Worm (Caenorhabditis elegans) whole organism, mixed stage, embryonic: Measurements from ENCODE around the gene ZC262.13.

Experiments
- M03D4.4 ChIP-seq: sonication (generic microtip); optimal IDR thresholded peaks from 2 replicates; lab custom pipeline; 2017; ENCODE audit warnings: mild to moderate bottlenecking, missing genetic modification characterization, missing compliant biosample characterization
- bed-3 ChIP-seq: fragments of 200-800 bp; sonication (Bioruptor generic); optimal IDR thresholded peaks from 3 replicates; lab custom pipeline; 2018; ENCODE audit warnings: mild to moderate bottlenecking, missing genetic modification characterization, moderate library complexity, missing compliant biosample characterization
- blmp-1 ChIP-seq: fragments of 150-350 bp; optimal IDR thresholded peaks from 2 replicates; lab custom pipeline; 2014; ENCODE audit warnings: missing biosample characterization, missing genetic modification characterization
- ceh-39 ChIP-seq: fragments of 150-350 bp; optimal IDR thresholded peaks from 2 replicates; lab custom pipeline; 2014; ENCODE audit warnings: missing biosample characterization, missing genetic modification characterization
- ceh-83 ChIP-seq: fragments of 200-800 bp; sonication (Bioruptor generic); optimal IDR thresholded peaks from 2 replicates; lab custom pipeline; 2018; ENCODE audit warnings: mild to moderate bottlenecking, missing genetic modification characterization, missing compliant biosample characterization
- ces-1 ChIP-seq: fragments of 150-350 bp; optimal IDR thresholded peaks from 2 replicates; lab custom pipeline; 2014; ENCODE audit warnings: missing biosample characterization, missing genetic modification reagents, missing genetic modification characterization
- cnd-1 ChIP-seq: fragments of 200-800 bp; sonication (Bioruptor generic); optimal IDR thresholded peaks from 2 replicates; lab custom pipeline; 2018; ENCODE audit warnings: mild to moderate bottlenecking, missing genetic modification characterization, missing compliant biosample characterization
- drap-1 ChIP-seq: fragments of 200-800 bp; sonication (Bioruptor generic); optimal IDR thresholded peaks from 3 replicates; lab custom pipeline; 2018; ENCODE audit warnings: mild to moderate bottlenecking, missing genetic modification characterization, missing compliant biosample characterization
- elt-1 ChIP-seq: sonication (generic microtip); optimal IDR thresholded peaks from 2 replicates; lab custom pipeline; 2017; ENCODE audit warnings: missing genetic modification characterization, mild to moderate bottlenecking, missing compliant biosample characterization, antibody characterized with exemption, moderate library complexity, borderline replicate concordance; ENCODE audit not compliant: insufficient read depth
- elt-3 ChIP-seq: fragments of 150-350 bp; optimal IDR thresholded peaks from 2 replicates; lab custom pipeline; 2014; ENCODE audit warnings: missing biosample characterization, missing genetic modification characterization
- flh-1 ChIP-seq: fragments of 200-800 bp; sonication (Bioruptor generic); optimal IDR thresholded peaks from 2 replicates; lab custom pipeline; 2018; ENCODE audit warnings: mild to moderate bottlenecking, missing genetic modification characterization, moderate library complexity, missing compliant biosample characterization
- ham-2 ChIP-seq: fragments of 200-800 bp; sonication (Bioruptor generic); optimal IDR thresholded peaks from 2 replicates; lab custom pipeline; 2018; ENCODE audit warnings: mild to moderate bottlenecking, missing genetic modification characterization, missing compliant biosample characterization
- hlh-1 ChIP-seq: fragments of 150-350 bp; optimal IDR thresholded peaks from 2 replicates; lab custom pipeline; 2014; ENCODE audit warnings: missing biosample characterization, missing genetic modification reagents, missing genetic modification characterization
- lin-13 ChIP-seq: fragments of 150-350 bp; optimal IDR thresholded peaks from 2 replicates; lab custom pipeline; 2014; ENCODE audit warnings: missing biosample characterization, missing genetic modification characterization
- lsy-2 ChIP-seq: fragments of 150-350 bp; optimal IDR thresholded peaks from 2 replicates; lab custom pipeline; 2014; ENCODE audit warnings: missing biosample characterization, missing genetic modification characterization
- mab-5 ChIP-seq: fragments of 150-350 bp; optimal IDR thresholded peaks from 2 replicates; lab custom pipeline; 2014; ENCODE audit warnings: missing biosample characterization, missing genetic modification characterization
- mls-2 ChIP-seq: sonication (generic microtip); optimal IDR thresholded peaks from 2 replicates; lab custom pipeline; 2016; ENCODE audit warnings: mild to moderate bottlenecking, missing genetic modification characterization, moderate library complexity, missing compliant biosample characterization
- nhr-12 ChIP-seq: fragments of 150-350 bp; optimal IDR thresholded peaks from 2 replicates; lab custom pipeline; 2014; ENCODE audit warnings: missing biosample characterization, missing genetic modification characterization
- nhr-2 ChIP-seq: fragments of 150-350 bp; optimal IDR thresholded peaks from 2 replicates; lab custom pipeline; 2014; ENCODE audit warnings: missing biosample characterization, missing genetic modification characterization
- nhr-237 ChIP-seq: fragments of 150-350 bp; optimal IDR thresholded peaks from 2 replicates; lab custom pipeline; 2014; ENCODE audit warnings: missing biosample characterization, missing genetic modification characterization
- pha-4 ChIP-seq: fragments of 150-350 bp; optimal IDR thresholded peaks from 2 replicates; lab custom pipeline; 2018; ENCODE audit warnings: missing biosample characterization, missing genetic modification reagents, missing genetic modification characterization
- snpc-4 ChIP-seq: fragments of 150-350 bp; optimal IDR thresholded peaks from 2 replicates; lab custom pipeline; 2014; ENCODE audit warnings: missing biosample characterization, missing genetic modification characterization
- sptf-1 ChIP-seq: sonication (generic microtip); optimal IDR thresholded peaks from 2 replicates; lab custom pipeline; 2017; ENCODE audit warnings: mild to moderate bottlenecking, missing genetic modification characterization, moderate library complexity, missing compliant biosample characterization
- unc-120 ChIP-seq: sonication (generic microtip); optimal IDR thresholded peaks from 2 replicates; lab custom pipeline; 2017; ENCODE audit warnings: missing genetic modification characterization, missing compliant biosample characterization; ENCODE audit not compliant: poor library complexity, severe bottlenecking
- unc-39 ChIP-seq: fragments of 150-350 bp; optimal IDR thresholded peaks from 2 replicates; lab custom pipeline; 2014; ENCODE audit warnings: missing biosample characterization, missing genetic modification characterization
- unc-62 ChIP-seq: fragments of 150-350 bp; optimal IDR thresholded peaks from 2 replicates; lab custom pipeline; 2014; ENCODE audit warnings: missing biosample characterization, missing genetic modification reagents, missing genetic modification characterization
- zip-8 ChIP-seq: fragments of 150-350 bp; optimal IDR thresholded peaks from 2 replicates; lab custom pipeline; 2014; ENCODE audit warnings: missing biosample characterization, missing genetic modification characterization
- ztf-11 ChIP-seq: fragments of 150-350 bp; optimal IDR thresholded peaks from 2 replicates; lab custom pipeline; 2014; ENCODE audit warnings: missing biosample characterization, missing genetic modification characterization

ZC262.13 gene

ce11 chrIII:8298216-8298920 lies 27.6 kb upstream of the ZC262.13 start:
- TF ChIP-seq hlh-1 (tag; lab: Kevin White, UChicago) (no peak), unc-62 (peak; percentile 3), ces-1 (GFP tag; lab: Kevin White, UChicago) (no peak), mab-5 (tag; lab: Kevin White, UChicago) (no peak), sptf-1 (tag; lab: Kevin White, UChicago) (peak; percentile 35), cnd-1 (tag; lab: Kevin White, UChicago) (peak; percentile 79), nhr-2 (tag; lab: Kevin White, UChicago) (peak; percentile 90), ham-2 (GFP tag; lab: Kevin White, UChicago) (no peak), zip-8 (tag; lab: Kevin White, UChicago) (peak; percentile 93), mls-2 (tag; lab: Kevin White, UChicago) (peak; percentile 24)

ce11 chrIII:8299078-8299587 lies 26.9 kb upstream of the ZC262.13 start:
- TF ChIP-seq ceh-39 (tag; lab: Kevin White, UChicago) (no peak), hlh-1 (tag; lab: Kevin White, UChicago) (peak; percentile 97), zip-8 (tag; lab: Kevin White, UChicago) (no peak), ces-1 (GFP tag; lab: Kevin White, UChicago) (peak; percentile 58), unc-39 (tag; lab: Kevin White, UChicago) (no peak), unc-120 (tag; lab: Kevin White, UChicago) (peak; percentile 37), ham-2 (GFP tag; lab: Kevin White, UChicago) (no peak), unc-62 (peak; percentile 84), nhr-2 (tag; lab: Kevin White, UChicago) (no peak), mls-2 (tag; lab: Kevin White, UChicago) (no peak)

- no peak for TF ChIP-seq lsy-2 (tag; lab: Kevin White, UChicago)
- no peak for TF ChIP-seq nhr-237 (tag; lab: Kevin White, UChicago)
- TF ChIP-seq bed-3 (GFP tag; lab: Kevin White, UChicago): no peak
- TF ChIP-seq hlh-1 (tag; lab: Kevin White, UChicago): no peak
- no peak for TF ChIP-seq flh-1 (GFP tag; lab: Kevin White, UChicago)
- no peak for TF ChIP-seq snpc-4 (tag; lab: Kevin White, UChicago)
- no peak for TF ChIP-seq unc-39 (tag; lab: Kevin White, UChicago)
- no peak for TF ChIP-seq ceh-83 (GFP tag; lab: Kevin White, UChicago)
- no peak for TF ChIP-seq mab-5 (tag; lab: Kevin White, UChicago)
- no peak for TF ChIP-seq sptf-1 (tag; lab: Kevin White, UChicago)
- TF ChIP-seq nhr-12: no peak
- no peak for TF ChIP-seq ztf-11 (tag; lab: Kevin White, UChicago)
- no peak for TF ChIP-seq elt-3
- no peak for TF ChIP-seq M03D4.4 (tag; lab: Kevin White, UChicago)
- no peak for TF ChIP-seq unc-62
- TF ChIP-seq nhr-2 (tag; lab: Kevin White, UChicago): no peak
- TF ChIP-seq zip-8 (tag; lab: Kevin White, UChicago): no peak
These were observed 26.3 kb upstream of the ZC262.13 start for ce11 chrIII:8299734-8300133.

ce11 chrIII:8300860-8301396 lies 25.1 kb upstream of the ZC262.13 start:
- TF ChIP-seq blmp-1 (tag; lab: Kevin White, UChicago) (no peak), mls-2 (tag; lab: Kevin White, UChicago) (peak; percentile 15), ceh-83 (GFP tag; lab: Kevin White, UChicago) (peak; percentile 65), elt-1 (no peak), pha-4 (peak; percentile 27), cnd-1 (tag; lab: Kevin White, UChicago) (peak; percentile 8), drap-1 (no peak), ces-1 (GFP tag; lab: Kevin White, UChicago) (peak; percentile 54)

- no peak for TF ChIP-seq blmp-1 (tag; lab: Kevin White, UChicago)
- TF ChIP-seq zip-8 (tag; lab: Kevin White, UChicago): peak; percentile 95
- TF ChIP-seq lin-13 (tag; lab: Kevin White, UChicago): no peak
These were observed 22.6 kb upstream of the ZC262.13 start for ce11 chrIII:8303440-8303839.
